Worm (Caenorhabditis elegans): ENCODE measurements around the gene Y62H9A.12.

Gene Y62H9A.12

DNA sequence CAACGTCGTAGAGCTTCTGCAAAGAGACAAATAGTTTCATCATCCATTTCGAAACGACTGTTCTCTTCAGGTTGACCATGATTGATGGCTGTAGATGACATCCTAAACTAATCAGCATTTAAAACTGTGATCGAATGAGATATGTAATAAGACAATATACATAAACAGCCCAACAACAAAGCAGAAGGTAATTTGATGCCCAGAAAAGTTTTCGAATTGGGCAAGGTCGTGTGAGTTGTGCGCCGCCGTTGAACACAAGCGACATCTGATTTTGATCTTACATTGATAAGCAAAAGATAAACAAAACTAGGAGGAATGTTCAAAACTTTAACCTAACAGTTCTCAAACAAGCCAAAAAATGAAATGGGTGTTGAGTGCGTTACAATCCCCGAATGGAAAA lies 28.3 kb upstream of the Y62H9A.12 start, which contains the start of gene Y62H9A.7:
TSS of gene Y62H9A.7 (minus strand) at position 101 of the 400 bp plus-strand sequence.
- TF ChIP-seq ceh-2 (tag; optimal IDR thresholded peaks at IDR 0.05) (no peak), T23F11.4 (GFP tag; optimal IDR thresholded peaks at IDR 0.05) (no peak), unc-55 (GFP tag; optimal IDR thresholded peaks at IDR 0.05) (no peak), rnt-1 (tag; optimal IDR thresholded peaks at IDR 0.05) (no peak), hlh-6 (tag; optimal IDR thresholded peaks at IDR 0.05) (no peak), ceh-30 (tag; optimal IDR thresholded peaks at IDR 0.05) (no peak), hlh-8 (tag; optimal IDR thresholded peaks at IDR 0.05) (no peak), pha-4 (tag; optimal IDR thresholded peaks at IDR 0.05) (no peak), elt-4 (tag; optimal IDR thresholded peaks at IDR 0.05) (no peak), madf-2 (tag; optimal IDR thresholded peaks at IDR 0.05) (no peak), unc-86 (tag; optimal IDR thresholded peaks at IDR 0.05) (no peak), odd-2 (tag; optimal IDR thresholded peaks at IDR 0.05) (no peak), tbx-2 (tag; optimal IDR thresholded peaks at IDR 0.05) (no peak), fkh-6 (tag; optimal IDR thresholded peaks at IDR 0.05) (no peak), ceh-34 (tag; optimal IDR thresholded peaks at IDR 0.05) (no peak), sox-4 (tag; optimal IDR thresholded peaks at IDR 0.05) (no peak)

DNA sequence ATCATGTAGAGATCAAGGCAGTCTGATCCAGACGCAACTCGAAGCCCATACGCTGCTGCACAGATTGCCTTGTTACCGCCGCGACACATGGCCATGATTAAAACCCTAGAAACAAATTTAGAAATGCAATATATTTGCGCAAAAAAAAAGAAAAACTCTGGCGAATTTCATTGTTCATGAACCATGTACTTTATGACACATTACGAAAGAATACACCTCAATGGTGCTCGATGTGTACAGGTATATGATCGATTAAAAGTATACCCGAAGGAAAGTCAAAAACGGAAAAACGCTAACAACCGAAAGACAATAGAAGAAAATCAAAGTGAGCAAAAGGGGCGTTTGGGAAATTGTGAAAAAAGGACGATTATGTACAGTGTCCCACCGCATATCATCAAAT lies 21.6 kb upstream of the Y62H9A.12 start, which contains the start of gene Y62H9A.8:
TSS of gene Y62H9A.8 (minus strand) at position 101 of the 400 bp plus-strand sequence.
- TF ChIP-seq unc-42 (tag; optimal IDR thresholded peaks at IDR 0.05): no peak
- TF ChIP-seq hlh-6 (tag; optimal IDR thresholded peaks at IDR 0.05): no peak
- no peak for TF ChIP-seq syd-9 (tag; optimal IDR thresholded peaks at IDR 0.05)
- no peak for TF ChIP-seq unc-86 (tag; optimal IDR thresholded peaks at IDR 0.05)
- TF ChIP-seq ceh-19 (GFP tag; optimal IDR thresholded peaks at IDR 0.05): no peak

DNA sequence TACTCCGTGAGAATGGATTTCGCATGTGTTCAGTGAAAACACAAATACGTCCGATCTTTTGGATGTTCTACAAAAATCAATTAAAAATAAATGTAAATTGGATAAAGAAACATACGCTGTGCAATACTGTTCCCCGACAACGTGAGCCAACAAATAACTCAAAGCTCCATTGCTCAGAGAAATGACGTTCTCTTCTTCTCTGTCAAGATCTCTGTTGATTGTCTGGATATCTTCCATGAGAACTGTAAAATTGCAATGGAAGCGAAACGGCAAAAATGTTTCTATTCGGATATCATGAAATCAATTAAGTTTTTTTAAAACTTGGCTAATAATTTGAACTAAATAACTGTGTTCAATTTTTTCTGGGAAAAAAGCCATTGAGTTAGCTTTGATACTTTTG lies 17.2 kb upstream of the Y62H9A.12 start:
- TF ChIP-seq ceh-22 (tag; optimal IDR thresholded peaks at IDR 0.05) (no peak), T23F11.4 (GFP tag; optimal IDR thresholded peaks at IDR 0.05) (no peak), dmd-4 (tag; optimal IDR thresholded peaks at IDR 0.05; ENCODE audit: borderline replicate concordance) (no peak), F13H6.1 (tag; optimal IDR thresholded peaks at IDR 0.05) (no peak), nfya-1 (tag; optimal IDR thresholded peaks at IDR 0.05) (no peak), sdc-2 (tag; optimal IDR thresholded peaks at IDR 0.05) (no peak), rnt-1 (tag; optimal IDR thresholded peaks at IDR 0.05) (no peak), pha-4 (tag; optimal IDR thresholded peaks at IDR 0.05) (no peak), ceh-48 (tag; optimal IDR thresholded peaks at IDR 0.05) (no peak), dve-1 (tag; optimal IDR thresholded peaks at IDR 0.05) (no peak), ceh-9 (tag; optimal IDR thresholded peaks at IDR 0.05) (no peak)

- TF ChIP-seq npax-4 (tag; optimal IDR thresholded peaks at IDR 0.05) (no peak), unc-86 (tag; optimal IDR thresholded peaks at IDR 0.05) (no peak), nfya-1 (tag; optimal IDR thresholded peaks at IDR 0.05) (no peak), ceh-31 (tag; optimal IDR thresholded peaks at IDR 0.05) (no peak), syd-9 (tag; optimal IDR thresholded peaks at IDR 0.05) (no peak), C38D4.7 (GFP tag; optimal IDR thresholded peaks at IDR 0.05) (no peak), mec-3 (tag; optimal IDR thresholded peaks at IDR 0.05; ENCODE audit: borderline replicate concordance) (no peak), hlh-15 (tag; optimal IDR thresholded peaks at IDR 0.05) (no peak), ref-2 (tag; optimal IDR thresholded peaks at IDR 0.05) (no peak), tbx-7 (tag; optimal IDR thresholded peaks at IDR 0.05) (no peak), zip-5 (tag; optimal IDR thresholded peaks at IDR 0.05) (no peak), dmd-4 (tag; optimal IDR thresholded peaks at IDR 0.05; ENCODE audit: borderline replicate concordance) (no peak), che-1 (tag; optimal IDR thresholded peaks at IDR 0.05) (no peak), unc-42 (tag; optimal IDR thresholded peaks at IDR 0.05) (no peak), fax-1 (tag; optimal IDR thresholded peaks at IDR 0.05) (no peak), sox-2 (GFP tag; IDR thresholded peaks at IDR 0.05) (no peak), hlh-8 (tag; optimal IDR thresholded peaks at IDR 0.05) (no peak), F13H6.1 (tag; optimal IDR thresholded peaks at IDR 0.05) (no peak)
Measured at ce11 chrX:11898040-11898439, 15.9 kb upstream of the Y62H9A.12 start, which contains the start of gene Y62H9A.9. Gene Y62H9A.9 (minus strand): TSS chrX:11898140.

Measured in whole organism, late embryonic.